Worm (Caenorhabditis elegans) whole organism, early embryonic: Measurements from ENCODE around the gene Y17D7B.3.

Experiments
- B0310.2 ChIP-seq: sonication (generic microtip); optimal IDR thresholded peaks from 2 replicates; lab custom pipeline; 2016; ENCODE audit warnings: mild to moderate bottlenecking, missing genetic modification characterization, missing compliant biosample characterization
- aly-1 ChIP-seq: sonication (generic microtip); optimal IDR thresholded peaks from 2 replicates; lab custom pipeline; 2016; ENCODE audit warnings: missing genetic modification characterization, missing compliant biosample characterization
- ama-1 ChIP-seq: fragments of 150-350 bp; optimal IDR thresholded peaks from 2 replicates; lab custom pipeline; 2014
- ceh-13 ChIP-seq: fragments of 200-800 bp; sonication (Bioruptor generic); optimal IDR thresholded peaks from 2 replicates; lab custom pipeline; 2018; ENCODE audit warnings: mild to moderate bottlenecking, missing genetic modification characterization, missing compliant biosample characterization
- ets-7 ChIP-seq: sonication (generic microtip); optimal IDR thresholded peaks from 2 replicates; lab custom pipeline; 2016; ENCODE audit warnings: missing genotype, missing genetic modification characterization, missing compliant biosample characterization
- flt-1 ChIP-seq: fragments of 200-800 bp; sonication (Bioruptor generic); IDR thresholded peaks from 2 replicates; pipeline ENCODE4 v1.3.6; 2022; ENCODE audit warnings: missing genetic modification characterization, missing compliant biosample characterization
- scrt-1 ChIP-seq: fragments of 200-800 bp; sonication (Bioruptor generic); IDR thresholded peaks from 2 replicates; pipeline ENCODE4 v1.3.6; 2022; ENCODE audit warnings: missing genetic modification characterization, missing compliant biosample characterization
- sea-1 ChIP-seq: fragments of 200-800 bp; sonication (Bioruptor generic); conservative IDR thresholded peaks from 2 replicates; pipeline ENCODE4 v1.3.6; 2022; ENCODE audit warnings: missing genetic modification characterization, missing compliant biosample characterization
- tbx-37 ChIP-seq: fragments of 200-800 bp; sonication (Bioruptor generic); conservative IDR thresholded peaks from 2 replicates; pipeline ENCODE4 v1.3.6; 2022; ENCODE audit warnings: missing genetic modification reagents, missing genetic modification characterization, missing compliant biosample characterization
- tra-4 ChIP-seq: sonication (generic microtip); optimal IDR thresholded peaks from 2 replicates; lab custom pipeline; 2017; ENCODE audit warnings: missing genetic modification characterization, missing compliant biosample characterization

ce11 chrV:18782747-18783146, 3.8 kb downstream of the Y17D7B.3 start:
- no peak for TF ChIP-seq ama-1 (lab: Kevin White, UChicago)
- no peak for TF ChIP-seq B0310.2
- no peak for TF ChIP-seq sea-1 (GFP tag; lab: Robert Waterston, UW)
- TF ChIP-seq aly-1 = no peak
- no peak for TF ChIP-seq scrt-1 (GFP tag; lab: Robert Waterston, UW)
- TF ChIP-seq flt-1 = no peak
- TF ChIP-seq ceh-13 (GFP tag; lab: Kevin White, UChicago) = no peak
- TF ChIP-seq ets-7 = no peak
- no peak for TF ChIP-seq tra-4 (tag; lab: Kevin White, UChicago)
- no peak for TF ChIP-seq tbx-37
